Worm (Caenorhabditis elegans) whole organism, young adult: ENCODE measurements around the gene F40G12.4.

Experiments used
- ama-1 ChIP-seq, 3 experiments: fragments of 150-350 bp in 1 of 3; sonication (generic microtip) in 2 of 3; optimal IDR thresholded peaks; 2 replicates each; lab custom pipeline; 2014 to 2018; ENCODE audit warnings: missing biosample characterization in 2 of 3, missing genetic modification characterization in 2 of 3, missing genetic modification reagents in 2 of 3
- pha-4 ChIP-seq: fragments of 150-350 bp; sonication (generic microtip); optimal IDR thresholded peaks from 2 replicates; lab custom pipeline; 2014; ENCODE audit warnings: missing biosample characterization, missing genetic modification reagents, missing genetic modification characterization
- tbx-9 ChIP-seq: sonication (generic microtip); optimal IDR thresholded peaks from 2 replicates; lab custom pipeline; 2016; ENCODE audit warnings: borderline replicate concordance, missing genetic modification characterization, inconsistent platforms, missing compliant biosample characterization

DNA sequence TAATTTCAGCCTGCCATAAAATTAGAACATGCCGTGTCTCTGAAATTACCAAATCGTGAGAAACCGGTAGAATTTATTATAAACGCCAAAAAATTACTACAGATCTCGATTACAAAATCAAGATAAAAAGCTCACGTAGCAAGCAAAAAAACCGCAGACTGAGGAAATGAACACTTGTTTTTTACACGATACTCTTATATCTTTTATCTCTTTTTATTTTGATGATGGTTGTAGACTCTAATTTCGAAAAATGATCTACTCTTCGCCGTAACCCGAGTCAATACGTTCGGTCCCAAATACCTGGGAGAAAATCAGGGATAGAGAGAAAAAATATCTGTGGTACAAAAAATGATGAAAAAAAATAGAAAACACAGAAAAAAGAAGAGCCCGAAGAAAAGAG, 45.4 kb downstream of the F40G12.4 start:
- TF ChIP-seq tbx-9 (tag; lab: Kevin White, UChicago), result no peak
- no peak for TF ChIP-seq pha-4 (tag; lab: Kevin White, UChicago)
- TF ChIP-seq ama-1 (optimal IDR thresholded peaks at IDR 0.05; lab: Kevin White, UChicago), result no peak
- no peak for TF ChIP-seq ama-1 (GFP tag; optimal IDR thresholded peaks at IDR 0.05; lab: Kevin White, UChicago)
